Worm (Caenorhabditis elegans): Measurements from ENCODE around the gene Y49E10.18.
A peak's percentile ranks its signal among the peaks of the same experiment; 100 is the strongest.

Y49E10.18 gene

ce11 chrIII:12424066-12424465 is 21.8 kb downstream of the Y49E10.18 start (continued):
- TF ChIP-seq ceh-82 (tag; optimal IDR thresholded peaks at IDR 0.05) (no peak), ztf-11 (tag; optimal IDR thresholded peaks at IDR 0.05) (no peak), ztf-4 (tag; optimal IDR thresholded peaks at IDR 0.05) (no peak), lin-13 (GFP tag; optimal IDR thresholded peaks at IDR 0.05) (no peak), unc-39 (tag; optimal IDR thresholded peaks at IDR 0.05) (no peak), nhr-129 (tag; optimal IDR thresholded peaks at IDR 0.05) (peak; percentile 76), nhr-6 (tag; optimal IDR thresholded peaks at IDR 0.05) (no peak), nhr-237 (tag; optimal IDR thresholded peaks at IDR 0.05) (no peak), mab-5 (tag; optimal IDR thresholded peaks at IDR 0.05) (no peak), blmp-1 (tag; optimal IDR thresholded peaks at IDR 0.05; ENCODE audit: insufficient read depth) (no peak), C34F6.9 (tag; optimal IDR thresholded peaks at IDR 0.05) (peak; percentile 12), F13H6.1 (tag; optimal IDR thresholded peaks at IDR 0.05) (peak; percentile 45), zag-1 (tag; optimal IDR thresholded peaks at IDR 0.05) (no peak)

DNA sequence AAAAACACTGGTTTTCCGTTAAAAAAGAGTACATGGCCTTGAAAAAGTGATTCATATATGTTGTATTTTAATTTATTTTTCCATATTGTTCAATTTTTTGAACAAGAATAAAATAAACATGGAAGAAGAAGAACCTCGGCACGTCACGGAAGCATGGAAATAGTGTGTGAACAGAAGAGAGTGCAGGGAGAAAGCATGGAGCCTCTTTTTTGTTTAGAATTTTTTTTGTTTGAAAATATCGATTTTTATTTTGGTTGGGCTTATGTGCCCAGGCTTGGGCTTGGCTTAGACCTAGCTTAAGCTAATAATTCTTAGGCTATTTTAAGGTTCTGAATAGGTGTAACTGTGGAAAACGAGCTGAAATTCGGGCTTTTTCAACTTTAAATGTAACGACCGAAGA is 24.2 kb downstream of the Y49E10.18 start, which contains the start of gene tat-1:
tat-1 (minus strand) TSS at position 11 of the 400 bp plus-strand sequence.
- TF ChIP-seq C34F6.9 (tag; optimal IDR thresholded peaks at IDR 0.05) (peak; percentile 2), unc-55 (GFP tag; optimal IDR thresholded peaks at IDR 0.05) (peak; percentile 42), mbf-1 (tag; optimal IDR thresholded peaks at IDR 0.05) (no peak), R02D3.7 (tag; optimal IDR thresholded peaks at IDR 0.05) (no peak), alr-1 (tag; optimal IDR thresholded peaks at IDR 0.05) (no peak), ceh-16 (tag; optimal IDR thresholded peaks at IDR 0.05) (no peak), unc-39 (tag; optimal IDR thresholded peaks at IDR 0.05) (no peak), nhr-237 (tag; optimal IDR thresholded peaks at IDR 0.05) (no peak), ztf-11 (tag; optimal IDR thresholded peaks at IDR 0.05) (no peak), ztf-4 (tag; optimal IDR thresholded peaks at IDR 0.05) (no peak), nhr-12 (tag; optimal IDR thresholded peaks at IDR 0.05) (no peak)

- TF ChIP-seq dmd-4 (tag; optimal IDR thresholded peaks at IDR 0.05) (no peak), nhr-25 (tag; optimal IDR thresholded peaks at IDR 0.05) (no peak), elt-3 (tag; optimal IDR thresholded peaks at IDR 0.05) (no peak), F13H6.1 (tag; optimal IDR thresholded peaks at IDR 0.05) (no peak), gmeb-1 (tag; optimal IDR thresholded peaks at IDR 0.05) (no peak), Y55F3AM.14 (GFP tag; optimal IDR thresholded peaks at IDR 0.05) (no peak), mab-5 (tag; optimal IDR thresholded peaks at IDR 0.05) (no peak), nhr-237 (tag; optimal IDR thresholded peaks at IDR 0.05) (no peak), mdl-1 (tag; optimal IDR thresholded peaks at IDR 0.05) (no peak), aly-2 (tag; optimal IDR thresholded peaks at IDR 0.05) (no peak), nhr-6 (tag; optimal IDR thresholded peaks at IDR 0.05) (no peak), egl-27 (tag; optimal IDR thresholded peaks at IDR 0.05) (no peak), ama-1 (optimal IDR thresholded peaks at IDR 0.05) (no peak), lsy-2 (tag; optimal IDR thresholded peaks at IDR 0.05) (no peak)
Observed at ce11 chrIII:12420256-12420655, 25.6 kb downstream of the Y49E10.18 start.

DNA sequence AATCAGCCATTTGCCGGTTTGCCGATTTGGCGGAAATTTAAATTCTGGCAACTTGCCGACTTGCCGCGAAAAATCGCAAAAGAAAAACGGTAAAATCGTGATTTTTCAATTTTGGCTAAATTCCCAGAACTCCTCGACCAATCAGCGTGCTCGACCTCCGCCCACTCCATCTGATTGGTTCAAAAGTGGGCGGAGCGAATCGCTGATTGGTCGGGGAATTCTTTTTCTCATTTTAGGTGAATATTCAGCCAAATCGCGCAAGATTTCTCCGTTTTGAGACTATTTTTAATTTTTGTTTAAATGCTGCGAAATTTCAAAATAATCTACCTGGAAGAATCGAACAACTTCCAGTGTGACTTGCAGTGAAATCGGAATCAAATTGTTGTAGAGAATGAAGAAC is 31.4 kb downstream of the Y49E10.18 start:
- no peak for TF ChIP-seq nhr-77 (tag; optimal IDR thresholded peaks at IDR 0.05)
- no peak for TF ChIP-seq alr-1 (tag; optimal IDR thresholded peaks at IDR 0.05)
- no peak for TF ChIP-seq ztf-1 (GFP tag; conservative IDR thresholded peaks at IDR 0.05)
- TF ChIP-seq ztf-4 (tag; optimal IDR thresholded peaks at IDR 0.05): no peak
- no peak for TF ChIP-seq peb-1 (tag; optimal IDR thresholded peaks at IDR 0.05)
- TF ChIP-seq C34F6.9 (tag; optimal IDR thresholded peaks at IDR 0.05): no peak
- TF ChIP-seq nhr-25 (tag; optimal IDR thresholded peaks at IDR 0.05): no peak
- TF ChIP-seq nhr-10 (tag; optimal IDR thresholded peaks at IDR 0.05): no peak
- no peak for TF ChIP-seq mab-5 (tag; optimal IDR thresholded peaks at IDR 0.05)
- no peak for TF ChIP-seq mdl-1 (tag; optimal IDR thresholded peaks at IDR 0.05)
- TF ChIP-seq elt-1 (tag; optimal IDR thresholded peaks at IDR 0.05): no peak
- TF ChIP-seq sma-9 (GFP tag; optimal IDR thresholded peaks at IDR 0.05): no peak
- TF ChIP-seq sma-9 (tag; optimal IDR thresholded peaks at IDR 0.05): no peak
- TF ChIP-seq nhr-129 (tag; optimal IDR thresholded peaks at IDR 0.05): no peak
- TF ChIP-seq unc-62 (GFP tag; optimal IDR thresholded peaks at IDR 0.05): no peak
- no peak for TF ChIP-seq fos-1 (tag; optimal IDR thresholded peaks at IDR 0.05)
- no peak for TF ChIP-seq nhr-11 (tag; optimal IDR thresholded peaks at IDR 0.05)
- no peak for TF ChIP-seq snpc-4 (tag; optimal IDR thresholded peaks at IDR 0.05)
- TF ChIP-seq skn-1 (tag; optimal IDR thresholded peaks at IDR 0.05): no peak
- TF ChIP-seq ama-1 (optimal IDR thresholded peaks at IDR 0.05): no peak

Measured in whole organism, L2 larva.